Worm (Caenorhabditis elegans): Measurements from ENCODE around the gene Y51A2B.5.

ce11 chrV:18378819-18379218 is 10.3 kb upstream of the Y51A2B.5 start, which contains the start of gene Y51A2B.8:
- TF ChIP-seq dao-5 (tag; optimal IDR thresholded peaks at IDR 0.05), result no peak
- no peak for TF ChIP-seq him-1 (tag; optimal IDR thresholded peaks at IDR 0.05)
